Worm (Caenorhabditis elegans): ENCODE measurements around the gene txdc-9.

The txdc-9 gene

ce11 chrIII:6421473-6421872 lies 10.5 kb upstream of the txdc-9 start:
- no peak for TF ChIP-seq T22C8.4 (GFP tag; IDR thresholded peaks at IDR 0.05)
- TF ChIP-seq klf-2 (GFP tag; conservative IDR thresholded peaks at IDR 0.05), result no peak
- no peak for TF ChIP-seq ref-1 (GFP tag; conservative IDR thresholded peaks at IDR 0.05)

- no peak for TF ChIP-seq med-1 (GFP tag; optimal IDR thresholded peaks at IDR 0.05; ENCODE audit: insufficient read depth)
Observed at ce11 chrIII:6421973-6422511, 9.9 kb upstream of the txdc-9 start.

ce11 chrIII:6422721-6423120 lies 9.3 kb upstream of the txdc-9 start:
- TF ChIP-seq klf-2 (GFP tag; conservative IDR thresholded peaks at IDR 0.05), result no peak
- no peak for TF ChIP-seq med-1 (GFP tag; optimal IDR thresholded peaks at IDR 0.05; ENCODE audit: insufficient read depth)
- no peak for TF ChIP-seq tab-1 (GFP tag; IDR thresholded peaks at IDR 0.05)
- no peak for TF ChIP-seq T22C8.4 (GFP tag; IDR thresholded peaks at IDR 0.05)

- TF ChIP-seq ref-1 (GFP tag; conservative IDR thresholded peaks at IDR 0.05), result no peak
- TF ChIP-seq tab-1 (GFP tag; IDR thresholded peaks at IDR 0.05), result no peak
- no peak for TF ChIP-seq cog-1 (tag; optimal IDR thresholded peaks at IDR 0.05)
- TF ChIP-seq med-1 (GFP tag; optimal IDR thresholded peaks at IDR 0.05; ENCODE audit: insufficient read depth), result no peak
- no peak for TF ChIP-seq T22C8.4 (GFP tag; IDR thresholded peaks at IDR 0.05)
- no peak for TF ChIP-seq flt-1 (GFP tag; IDR thresholded peaks at IDR 0.05)
- no peak for TF ChIP-seq klf-2 (GFP tag; conservative IDR thresholded peaks at IDR 0.05)
- TF ChIP-seq ztf-23 (GFP tag; IDR thresholded peaks at IDR 0.05), result no peak
- no peak for TF ChIP-seq ztf-29 (GFP tag; IDR thresholded peaks at IDR 0.05)
Observed at ce11 chrIII:6427205-6427604, 4.8 kb upstream of the txdc-9 start, which contains the start of gene C05D11.8. Gene C05D11.8, minus strand, starts transcription at chrIII:6427305.

ce11 chrIII:6430834-6431233 lies 1.1 kb upstream of the txdc-9 start, which contains the start of gene popl-1:
Gene popl-1, minus strand, starts transcription at chrIII:6430934.
- TF ChIP-seq flt-1 (GFP tag; IDR thresholded peaks at IDR 0.05) (no peak), klf-2 (GFP tag; conservative IDR thresholded peaks at IDR 0.05) (no peak), ztf-29 (GFP tag; IDR thresholded peaks at IDR 0.05) (no peak), T22C8.4 (GFP tag; IDR thresholded peaks at IDR 0.05) (no peak), ztf-23 (GFP tag; IDR thresholded peaks at IDR 0.05) (no peak)

ce11 chrIII:6432939-6433338 lies 961 bp downstream of the txdc-9 start, which contains the start of gene vps-16:
Gene vps-16, plus strand, starts transcription at chrIII:6433239.
- TF ChIP-seq ref-1 (GFP tag; conservative IDR thresholded peaks at IDR 0.05) (no peak), flt-1 (GFP tag; IDR thresholded peaks at IDR 0.05) (no peak), ztf-23 (GFP tag; IDR thresholded peaks at IDR 0.05) (no peak), T22C8.4 (GFP tag; IDR thresholded peaks at IDR 0.05) (no peak), cog-1 (tag; optimal IDR thresholded peaks at IDR 0.05) (no peak), med-1 (GFP tag; optimal IDR thresholded peaks at IDR 0.05; ENCODE audit: insufficient read depth) (no peak), ztf-29 (GFP tag; IDR thresholded peaks at IDR 0.05) (no peak)

- no peak for TF ChIP-seq tab-1 (GFP tag; IDR thresholded peaks at IDR 0.05)
- no peak for TF ChIP-seq ztf-29 (GFP tag; IDR thresholded peaks at IDR 0.05)
- TF ChIP-seq T22C8.4 (GFP tag; IDR thresholded peaks at IDR 0.05), result no peak
- TF ChIP-seq klf-2 (GFP tag; conservative IDR thresholded peaks at IDR 0.05), result no peak
- TF ChIP-seq ref-1 (GFP tag; conservative IDR thresholded peaks at IDR 0.05), result no peak
- no peak for TF ChIP-seq ztf-23 (GFP tag; IDR thresholded peaks at IDR 0.05)
- no peak for TF ChIP-seq cog-1 (tag; optimal IDR thresholded peaks at IDR 0.05)
- TF ChIP-seq flt-1 (GFP tag; IDR thresholded peaks at IDR 0.05), result no peak
- TF ChIP-seq med-1 (GFP tag; optimal IDR thresholded peaks at IDR 0.05; ENCODE audit: insufficient read depth), result no peak
Observed at ce11 chrIII:6436308-6436707, 4.3 kb downstream of the txdc-9 start, which contains the start of gene C05D11.1. Gene C05D11.1, plus strand, starts transcription at chrIII:6436608.

ce11 chrIII:6439854-6440253 lies 7.9 kb downstream of the txdc-9 start:
- TF ChIP-seq klf-2 (GFP tag; conservative IDR thresholded peaks at IDR 0.05) (no peak), T22C8.4 (GFP tag; IDR thresholded peaks at IDR 0.05) (no peak), tab-1 (GFP tag; IDR thresholded peaks at IDR 0.05) (no peak), ztf-23 (GFP tag; IDR thresholded peaks at IDR 0.05) (no peak), ztf-29 (GFP tag; IDR thresholded peaks at IDR 0.05) (no peak), med-1 (GFP tag; optimal IDR thresholded peaks at IDR 0.05; ENCODE audit: insufficient read depth) (no peak), ref-1 (GFP tag; conservative IDR thresholded peaks at IDR 0.05) (no peak), cog-1 (tag; optimal IDR thresholded peaks at IDR 0.05) (no peak), flt-1 (GFP tag; IDR thresholded peaks at IDR 0.05) (no peak)

- TF ChIP-seq ref-1 (GFP tag; conservative IDR thresholded peaks at IDR 0.05) (no peak), T22C8.4 (GFP tag; IDR thresholded peaks at IDR 0.05) (no peak), tab-1 (GFP tag; IDR thresholded peaks at IDR 0.05) (no peak), klf-2 (GFP tag; conservative IDR thresholded peaks at IDR 0.05) (no peak), flt-1 (GFP tag; IDR thresholded peaks at IDR 0.05) (no peak), med-1 (GFP tag; optimal IDR thresholded peaks at IDR 0.05; ENCODE audit: insufficient read depth) (no peak)
Observed at ce11 chrIII:6442305-6443125, 10.5 kb downstream of the txdc-9 start, which contains the start of gene mel-32. Gene mel-32, minus strand, starts transcription at chrIII:6443000.

ce11 chrIII:6444335-6444734 lies 12.4 kb downstream of the txdc-9 start, which contains the start of gene C05D11.13:
Gene C05D11.13, minus strand, starts transcription at chrIII:6444586.
- TF ChIP-seq cog-1 (tag; optimal IDR thresholded peaks at IDR 0.05) (no peak), T22C8.4 (GFP tag; IDR thresholded peaks at IDR 0.05) (no peak), ref-1 (GFP tag; conservative IDR thresholded peaks at IDR 0.05) (no peak)
